Fruit fly (Drosophila melanogaster): ENCODE results near the gene CG13044.

Gene CG13044

dm6 chr3L:16286258-16286657, 16.7 kb downstream of the CG13044 start (continued):
- peak; percentile 43 for TF ChIP-seq CG7368 (GFP tag; optimal IDR thresholded peaks at IDR 0.05)
- peak; percentile 19 for TF ChIP-seq Met (GFP tag; optimal IDR thresholded peaks at IDR 0.05)
- peak; percentile 71 for TF ChIP-seq Eip75B (GFP tag; optimal IDR thresholded peaks at IDR 0.05)
- TF ChIP-seq CG10669 (GFP tag; optimal IDR thresholded peaks at IDR 0.05), result peak; percentile 85
- no peak for TF ChIP-seq Hr38 (GFP tag; optimal IDR thresholded peaks at IDR 0.05)
- peak; percentile 51 for TF ChIP-seq Sox14 (GFP tag; optimal IDR thresholded peaks at IDR 0.05)
- TF ChIP-seq CG8319 (GFP tag; optimal IDR thresholded peaks at IDR 0.05), result peak; percentile 38
- no peak for TF ChIP-seq Lpt (GFP tag; optimal IDR thresholded peaks at IDR 0.05)
- peak; percentile 64 for TF ChIP-seq acj6 (GFP tag; optimal IDR thresholded peaks at IDR 0.05)
- no peak for TF ChIP-seq dac (GFP tag; optimal IDR thresholded peaks at IDR 0.05)
- TF ChIP-seq lz (GFP tag; optimal IDR thresholded peaks at IDR 0.05), result peak; percentile 24
- TF ChIP-seq CG31627 (GFP tag; optimal IDR thresholded peaks at IDR 0.05), result peak; percentile 4
- TF ChIP-seq eg (GFP tag; IDR thresholded peaks at IDR 0.05), result no peak

DNA sequence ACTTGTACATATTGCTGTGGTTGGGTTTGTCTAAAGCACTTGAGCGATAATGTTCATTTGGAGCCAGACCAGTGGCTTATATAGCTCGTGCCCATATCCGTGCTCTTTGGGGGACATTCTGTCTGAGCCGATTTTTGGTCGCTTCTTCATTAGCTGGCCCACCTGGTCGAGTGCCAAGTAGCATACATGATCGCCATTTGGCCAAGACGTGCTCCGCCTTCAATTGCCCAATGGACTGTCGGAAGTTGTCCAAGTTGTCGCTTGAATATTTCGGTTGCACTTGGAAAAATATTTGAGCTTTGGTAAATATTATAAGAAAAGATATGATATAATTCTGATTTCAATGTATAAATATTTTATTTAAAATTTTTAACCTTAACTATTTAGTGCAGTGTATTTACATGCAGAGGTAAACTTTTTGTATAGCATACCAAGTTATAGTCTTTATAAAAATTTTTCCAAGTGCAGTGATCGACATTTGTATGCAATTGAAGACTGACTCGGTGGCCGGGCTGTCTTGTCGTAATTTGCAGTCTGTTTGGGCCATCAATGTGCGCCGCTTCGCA, 17.5 kb downstream of the CG13044 start, which contains the start of gene CG13047:
TSS of gene CG13047 (minus strand) at position 51 of the 566 bp plus-strand sequence.
- TF ChIP-seq Eip78C (GFP tag) (peak; percentile 49), salr (GFP tag; optimal IDR thresholded peaks at IDR 0.05) (no peak), CG15336 (GFP tag; IDR thresholded peaks at IDR 0.05) (0 out of 2 replicates have a peak, but pooled peaks have one; percentile 26), dsx (GFP tag; optimal IDR thresholded peaks at IDR 0.05; ENCODE audit: poor library complexity, severe bottlenecking) (no peak), pdm3 (GFP tag; optimal IDR thresholded peaks at IDR 0.05) (no peak), CG31627 (GFP tag; optimal IDR thresholded peaks at IDR 0.05) (no peak), CG6808 (GFP tag; optimal IDR thresholded peaks at IDR 0.05) (peak; percentile 13), CG3032 (tag; optimal IDR thresholded peaks at IDR 0.05) (peak; percentile 56), acj6 (GFP tag; optimal IDR thresholded peaks at IDR 0.05) (peak; percentile 13), CG32006 (GFP tag; optimal IDR thresholded peaks at IDR 0.05) (peak; percentile 2), CG10669 (GFP tag; optimal IDR thresholded peaks at IDR 0.05) (peak; percentile 26), Ets96B (tag; optimal IDR thresholded peaks at IDR 0.05) (peak; percentile 37), CG10631 (GFP tag; optimal IDR thresholded peaks at IDR 0.05) (peak; percentile 10)

dm6 chr3L:16283821-16284220, 19.2 kb downstream of the CG13044 start, which contains the start of gene CG13048:
Gene CG13048, minus strand, starts transcription at chr3L:16283921.
- TF ChIP-seq CG34406 (GFP tag; optimal IDR thresholded peaks at IDR 0.05) (no peak), Hr38 (GFP tag; optimal IDR thresholded peaks at IDR 0.05) (no peak), CG8119 (GFP tag; IDR thresholded peaks at IDR 0.05) (no peak), CG9139 (GFP tag; optimal IDR thresholded peaks at IDR 0.05) (no peak), ss (GFP tag; optimal IDR thresholded peaks at IDR 0.05) (no peak), Sox102F (GFP tag; optimal IDR thresholded peaks at IDR 0.05) (no peak), Sox14 (GFP tag; optimal IDR thresholded peaks at IDR 0.05) (no peak), Eip93F (GFP tag; optimal IDR thresholded peaks at IDR 0.05) (no peak), CG10669 (GFP tag; optimal IDR thresholded peaks at IDR 0.05) (no peak), CG32006 (GFP tag; optimal IDR thresholded peaks at IDR 0.05) (no peak), eg (GFP tag; IDR thresholded peaks at IDR 0.05) (no peak), fd85E (GFP tag; optimal IDR thresholded peaks at IDR 0.05) (no peak), CG6276 (GFP tag; optimal IDR thresholded peaks at IDR 0.05) (no peak), net (GFP tag; optimal IDR thresholded peaks at IDR 0.05) (no peak), topi (GFP tag; optimal IDR thresholded peaks at IDR 0.05) (no peak), acj6 (GFP tag; optimal IDR thresholded peaks at IDR 0.05) (no peak), Lpt (GFP tag; optimal IDR thresholded peaks at IDR 0.05) (no peak), Ets96B (tag; optimal IDR thresholded peaks at IDR 0.05) (no peak), fkh (GFP tag; optimal IDR thresholded peaks at IDR 0.05) (no peak)

Data from whole organism, prepupa.